Worm (Caenorhabditis elegans) whole organism, young adult: ENCODE data around the gene C28H8.8.

Experiments used
- C06A6.2 ChIP-seq: fragments of 200-800 bp; sonication (Bioruptor generic); conservative IDR thresholded peaks from 2 replicates; pipeline ENCODE4 v1.3.6; 2022; ENCODE audit warnings: missing genetic modification characterization, missing compliant biosample characterization
- F22D6.2 ChIP-seq: sonication (generic microtip); optimal IDR thresholded peaks from 2 replicates; lab custom pipeline; 2016; ENCODE audit warnings: mild to moderate bottlenecking, missing genetic modification characterization, missing compliant biosample characterization
- F52B5.7 ChIP-seq: sonication (generic microtip); optimal IDR thresholded peaks from 2 replicates; lab custom pipeline; 2016; ENCODE audit warnings: mild to moderate bottlenecking, missing genetic modification characterization, missing compliant biosample characterization
- F57C9.4 ChIP-seq: sonication (generic microtip); optimal IDR thresholded peaks from 2 replicates; lab custom pipeline; 2017; ENCODE audit warnings: mild to moderate bottlenecking, missing genetic modification characterization, missing compliant biosample characterization
- K11D2.4 ChIP-seq: fragments of 200-800 bp; sonication (Bioruptor generic); IDR thresholded peaks from 2 replicates; pipeline ENCODE4 v1.3.6; 2022; ENCODE audit warnings: missing genetic modification reagents, missing genetic modification characterization, missing compliant biosample characterization
- T26A5.8 ChIP-seq: sonication (generic microtip); optimal IDR thresholded peaks from 2 replicates; lab custom pipeline; 2016; ENCODE audit warnings: missing genetic modification characterization, missing compliant biosample characterization
- Y53G8AR.9 ChIP-seq: fragments of 200-800 bp; sonication (Bioruptor generic); conservative IDR thresholded peaks from 2 replicates; pipeline ENCODE4 v1.3.6; 2022; ENCODE audit warnings: missing genetic modification reagents, missing genetic modification characterization, missing compliant biosample characterization
- Y95B8A.8 ChIP-seq: fragments of 200-800 bp; sonication (Bioruptor generic); IDR thresholded peaks from 2 replicates; pipeline ENCODE4 v1.3.6; 2022; ENCODE audit warnings: missing genetic modification reagents, missing genetic modification characterization, missing compliant biosample characterization
- atf-7 ChIP-seq: sonication (generic microtip); optimal IDR thresholded peaks from 2 replicates; lab custom pipeline; 2017; ENCODE audit warnings: mild to moderate bottlenecking, missing genetic modification characterization, missing compliant biosample characterization
- cebp-1 ChIP-seq, 2 experiments: fragments of 200-800 bp in 1 of 2; sonication (Bioruptor generic) in 1 of 2; sonication (generic microtip) in 1 of 2; IDR thresholded peaks in 1 of 2; optimal IDR thresholded peaks in 1 of 2; 2 replicates each; pipeline versions ENCODE4 v1.3.6 to Lab custom; 2017 to 2022; ENCODE audit warnings: missing compliant biosample characterization in 2 of 2, missing genetic modification characterization in 2 of 2, mild to moderate bottlenecking in 1 of 2, missing genetic modification reagents in 1 of 2, moderate library complexity in 1 of 2
- cebp-2 ChIP-seq: fragments of 200-800 bp; sonication (Bioruptor generic); IDR thresholded peaks from 2 replicates; pipeline ENCODE4 v1.3.6; 2022; ENCODE audit warnings: missing genetic modification characterization, missing compliant biosample characterization
- ceh-27 ChIP-seq: fragments of 200-800 bp; sonication (Bioruptor generic); optimal IDR thresholded peaks from 2 replicates; lab custom pipeline; 2018; ENCODE audit warnings: mild to moderate bottlenecking, missing genetic modification characterization, moderate library complexity, missing compliant biosample characterization
- chd-7 ChIP-seq: sonication (generic microtip); optimal IDR thresholded peaks from 2 replicates; lab custom pipeline; 2016; ENCODE audit warnings: mild to moderate bottlenecking, missing genetic modification characterization, moderate library complexity, missing compliant biosample characterization
- die-1 ChIP-seq: sonication (generic microtip); optimal IDR thresholded peaks from 2 replicates; lab custom pipeline; 2016; ENCODE audit warnings: missing genotype, mild to moderate bottlenecking, missing genetic modification characterization, missing compliant biosample characterization
- egrh-3 ChIP-seq: fragments of 200-800 bp; sonication (Bioruptor generic); IDR thresholded peaks from 2 replicates; pipeline ENCODE4 v1.3.6; 2022; ENCODE audit warnings: missing genetic modification reagents, missing genetic modification characterization, missing compliant biosample characterization
- gei-17 ChIP-seq: fragments of 200-800 bp; sonication (Bioruptor generic); optimal IDR thresholded peaks from 2 replicates; lab custom pipeline; 2018; ENCODE audit warnings: mild to moderate bottlenecking, missing genetic modification characterization, missing compliant biosample characterization
- hsf-1 ChIP-seq: fragments of 200-800 bp; sonication (Bioruptor generic); IDR thresholded peaks from 2 replicates; pipeline ENCODE4 v1.3.6; 2022; ENCODE audit warnings: missing genetic modification reagents, missing genetic modification characterization, missing compliant biosample characterization
- lag-1 ChIP-seq: fragments of 200-800 bp; sonication (Bioruptor generic); IDR thresholded peaks from 2 replicates; pipeline ENCODE4 v1.3.6; 2022; ENCODE audit warnings: missing genetic modification reagents, missing genetic modification characterization, missing compliant biosample characterization
- let-526 ChIP-seq: fragments of 200-800 bp; sonication (Bioruptor generic); IDR thresholded peaks from 2 replicates; pipeline ENCODE4 v1.3.6; 2022; ENCODE audit warnings: missing genetic modification reagents, missing genetic modification characterization, missing compliant biosample characterization
- lin-35 ChIP-seq, 3 experiments: fragments of 150-350 bp in 2 of 3; sonication (generic microtip) in 1 of 3; optimal IDR thresholded peaks; 2 replicates each; lab custom pipeline; 2014 to 2018; ENCODE audit warnings: missing biosample characterization in 3 of 3, missing genetic modification characterization in 3 of 3, missing genetic modification reagents in 3 of 3
- lin-40 ChIP-seq: sonication (generic microtip); optimal IDR thresholded peaks from 2 replicates; lab custom pipeline; 2016; ENCODE audit warnings: missing genetic modification characterization, mild to moderate bottlenecking, missing compliant biosample characterization, missing genotype, missing genetic modification reagents
- madf-6 ChIP-seq: fragments of 200-800 bp; sonication (Bioruptor generic); IDR thresholded peaks from 2 replicates; pipeline ENCODE4 v1.3.6; 2022; ENCODE audit warnings: missing genetic modification reagents, missing genetic modification characterization, missing compliant biosample characterization
- mcd-1 ChIP-seq: fragments of 200-800 bp; sonication (Bioruptor generic); IDR thresholded peaks from 2 replicates; pipeline ENCODE4 v1.3.6; 2022; ENCODE audit warnings: missing genetic modification reagents, missing genetic modification characterization, missing compliant biosample characterization
- nfyb-1 ChIP-seq: fragments of 200-800 bp; sonication (Bioruptor generic); IDR thresholded peaks from 2 replicates; pipeline ENCODE4 v1.3.6; 2022; ENCODE audit warnings: missing genetic modification reagents, missing genetic modification characterization, missing compliant biosample characterization
- pbrm-1 ChIP-seq: fragments of 200-800 bp; sonication (Bioruptor generic); IDR thresholded peaks from 2 replicates; pipeline ENCODE4 v1.3.6; 2022; ENCODE audit warnings: missing genetic modification reagents, missing genetic modification characterization, missing compliant biosample characterization
- rpc-1 ChIP-seq, 2 experiments: fragments of 150-350 bp in 1 of 2; sonication (generic microtip) in 1 of 2; optimal IDR thresholded peaks; 2 replicates each; lab custom pipeline; 2014 to 2018; ENCODE audit warnings: missing biosample characterization in 1 of 2, missing genetic modification characterization in 1 of 2, missing genetic modification reagents in 1 of 2, missing genotype in 1 of 2
- sdz-38 ChIP-seq: sonication (generic microtip); optimal IDR thresholded peaks from 2 replicates; lab custom pipeline; 2016; ENCODE audit warnings: missing genotype, missing genetic modification characterization, missing compliant biosample characterization
- somi-1 ChIP-seq: fragments of 200-800 bp; sonication (Bioruptor generic); optimal IDR thresholded peaks from 2 replicates; lab custom pipeline; 2018; ENCODE audit warnings: mild to moderate bottlenecking, missing genetic modification characterization, missing compliant biosample characterization
- tbp1 ChIP-seq: fragments of 200-800 bp; sonication (Bioruptor generic); optimal IDR thresholded peaks from 2 replicates; lab custom pipeline; 2018; ENCODE audit warnings: mild to moderate bottlenecking, missing genetic modification characterization, missing compliant biosample characterization
- zfh-2 ChIP-seq: fragments of 200-800 bp; sonication (Bioruptor generic); conservative IDR thresholded peaks from 2 replicates; pipeline ENCODE4 v1.3.6; 2022; ENCODE audit warnings: missing genetic modification reagents, missing genetic modification characterization, missing compliant biosample characterization
- ztf-18 ChIP-seq: sonication (generic microtip); optimal IDR thresholded peaks from 2 replicates; lab custom pipeline; 2016; ENCODE audit warnings: missing genotype, mild to moderate bottlenecking, missing genetic modification characterization, missing compliant biosample characterization
- ztf-26 ChIP-seq: sonication (generic microtip); optimal IDR thresholded peaks from 2 replicates; lab custom pipeline; 2017; ENCODE audit warnings: missing genetic modification characterization, missing compliant biosample characterization
- ztf-3 ChIP-seq: fragments of 200-800 bp; sonication (Bioruptor generic); optimal IDR thresholded peaks from 2 replicates; lab custom pipeline; 2018; ENCODE audit warnings: mild to moderate bottlenecking, missing genetic modification characterization, missing compliant biosample characterization
- ztf-6 ChIP-seq: fragments of 200-800 bp; sonication (Bioruptor generic); IDR thresholded peaks from 2 replicates; pipeline ENCODE4 v1.3.6; 2022; ENCODE audit warnings: missing genetic modification reagents, missing genetic modification characterization, missing compliant biosample characterization

C28H8.8 gene

DNA sequence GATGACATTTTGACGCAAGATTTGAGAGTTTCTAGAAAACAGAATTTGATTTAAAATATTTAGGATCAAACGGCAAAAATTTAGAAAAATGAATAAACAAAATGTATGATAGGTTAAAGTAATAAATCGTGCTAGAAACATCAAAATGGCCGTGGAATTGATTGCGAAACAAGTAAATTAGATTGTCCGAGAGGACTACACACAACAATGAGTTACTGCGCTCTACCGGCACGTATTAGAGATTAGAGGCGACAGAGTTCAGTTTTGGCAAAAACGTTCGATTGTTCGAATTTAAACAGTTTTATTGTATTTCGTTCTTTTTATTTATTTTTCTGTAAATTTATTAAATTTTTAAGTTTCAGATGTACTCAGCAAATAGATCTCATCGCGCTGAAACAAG lies 37.1 kb upstream of the C28H8.8 start, which contains the start of the genes dnc-2 and bcl-7 (continued):
- TF ChIP-seq lin-35 (GFP tag; optimal IDR thresholded peaks at IDR 0.05; lab: Kevin White, UChicago) (peak in 1 of 3 experiments; percentile 6), sdz-38 (no peak), T26A5.8 (tag; lab: Kevin White, UChicago) (no peak), F52B5.7 (tag; lab: Kevin White, UChicago) (no peak), rpc-1 (optimal IDR thresholded peaks at IDR 0.05; lab: Kevin White, UChicago) (no peak), rpc-1 (tag; optimal IDR thresholded peaks at IDR 0.05; lab: Kevin White, UChicago) (no peak), F22D6.2 (tag; lab: Kevin White, UChicago) (no peak), lag-1 (GFP tag; lab: Robert Waterston, UW) (no peak), zfh-2 (GFP tag; lab: Robert Waterston, UW) (no peak), ztf-3 (GFP tag; lab: Kevin White, UChicago) (no peak), mcd-1 (GFP tag; lab: Robert Waterston, UW) (peak; percentile 82)

DNA sequence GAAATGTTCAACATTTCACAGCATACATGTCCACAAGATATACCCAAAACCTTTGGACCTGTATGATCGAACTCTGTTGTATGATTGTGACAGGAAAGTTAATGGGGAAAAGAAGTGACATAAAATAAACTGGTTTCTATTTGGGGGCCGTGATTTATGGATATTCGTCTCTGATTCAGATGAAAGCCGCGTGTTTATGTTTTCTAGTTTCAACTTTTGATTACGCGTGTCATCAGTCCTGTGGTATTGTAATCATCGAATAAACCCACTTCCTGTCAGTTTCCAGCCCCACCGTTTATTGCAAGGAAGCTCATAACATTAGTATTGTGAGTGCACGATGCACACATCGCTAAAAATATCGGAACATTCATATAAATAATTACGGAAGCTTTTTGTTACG lies 33.7 kb upstream of the C28H8.8 start:
- TF ChIP-seq pbrm-1 (GFP tag; lab: Robert Waterston, UW) (no peak), gei-17 (no peak), ztf-18 (no peak), F57C9.4 (no peak), ceh-27 (GFP tag; lab: Kevin White, UChicago) (no peak), cebp-2 (GFP tag; lab: Robert Waterston, UW) (no peak), ztf-6 (GFP tag; lab: Robert Waterston, UW) (no peak), let-526 (GFP tag; lab: Robert Waterston, UW) (no peak)

DNA sequence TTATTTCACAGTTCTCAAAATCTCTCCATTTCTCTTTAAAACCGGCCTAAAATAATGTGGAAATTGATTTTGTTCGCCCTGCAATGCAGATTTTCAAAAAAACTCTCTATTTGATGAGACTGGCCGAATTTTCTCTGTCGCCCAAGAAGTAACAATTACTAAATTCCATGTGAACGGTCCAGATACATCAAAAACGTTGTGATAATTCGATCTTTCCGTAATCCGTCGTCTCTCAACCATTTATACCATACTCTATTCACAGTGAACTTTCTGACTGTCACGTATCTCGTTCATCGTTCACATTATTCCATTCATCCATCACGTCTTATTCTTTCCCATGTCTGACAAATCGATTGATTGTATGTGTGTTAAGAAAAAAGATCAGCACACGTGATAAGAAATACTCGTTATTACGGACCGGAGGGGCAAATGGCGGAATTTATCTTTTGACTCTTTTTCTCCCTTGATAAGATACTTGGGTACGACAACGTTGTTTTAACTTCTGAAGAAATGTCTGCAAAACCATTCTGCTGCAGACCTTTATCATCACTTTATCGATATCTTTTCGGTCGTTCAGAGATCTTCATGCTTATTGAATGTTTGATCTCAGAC lies 32.6 kb upstream of the C28H8.8 start:
- TF ChIP-seq ztf-26 (peak; percentile 36), Y95B8A.8 (GFP tag; lab: Robert Waterston, UW) (no peak), somi-1 (peak; percentile 6), lin-40 (tag; lab: Kevin White, UChicago) (peak; percentile 0), egrh-3 (GFP tag; lab: Robert Waterston, UW) (no peak), tbp1 (GFP tag; lab: Kevin White, UChicago) (no peak)
- TF ChIP-seq, all 124 proteins: peak for 3

ce11 chrIII:5919799-5920387 lies 31.3 kb upstream of the C28H8.8 start, which contains the start of the genes tdo-2 and C28H8.2:
TSS of gene tdo-2 (minus strand) at chrIII:5919955.
TSS of gene C28H8.2 (plus strand) at chrIII:5920322.
- 0 out of 2 replicates have a peak, but pooled peaks have one; percentile 13 for TF ChIP-seq nfyb-1 (GFP tag; lab: Robert Waterston, UW)
- peak; percentile 39 for TF ChIP-seq die-1
- no peak for TF ChIP-seq Y53G8AR.9 (GFP tag; lab: Robert Waterston, UW)
- TF ChIP-seq cebp-1 (GFP tag; IDR thresholded peaks at IDR 0.05; lab: Robert Waterston, UW): no peak
- TF ChIP-seq cebp-1 (tag; optimal IDR thresholded peaks at IDR 0.05; lab: Kevin White, UChicago): peak; percentile 36
- peak; percentile 43 for TF ChIP-seq lin-40 (tag; lab: Kevin White, UChicago)
- no peak for TF ChIP-seq rpc-1 (optimal IDR thresholded peaks at IDR 0.05; lab: Kevin White, UChicago)
- no peak for TF ChIP-seq rpc-1 (tag; optimal IDR thresholded peaks at IDR 0.05; lab: Kevin White, UChicago)
- peak; percentile 16 for TF ChIP-seq chd-7
- TF ChIP-seq K11D2.4 (GFP tag; lab: Robert Waterston, UW): peak; percentile 58; the same call in 1 of the 2 replicates
- peak; percentile 77 for TF ChIP-seq ztf-26
- TF ChIP-seq hsf-1 (GFP tag; lab: Robert Waterston, UW): 0 out of 2 replicates have a peak, but pooled peaks have one; percentile 26
- TF ChIP-seq somi-1: peak; percentile 66
- TF ChIP-seq mcd-1 (GFP tag; lab: Robert Waterston, UW): peak; percentile 8; the same call in 1 of the 2 replicates
- peak; percentile 19 for TF ChIP-seq atf-7
- TF ChIP-seq C06A6.2 (GFP tag; lab: Robert Waterston, UW): peak; percentile 71; the same call in 1 of the 2 replicates
- no peak for TF ChIP-seq madf-6
